Worm (Caenorhabditis elegans) whole organism, L1 larva: ENCODE data around the gene K02E10.7.
A peak's percentile ranks its signal among the peaks of the same experiment; 100 is the strongest.

Experiments
- C04F5.9 ChIP-seq: sonication (generic microtip); optimal IDR thresholded peaks from 2 replicates; lab custom pipeline; 2016; ENCODE audit warnings: missing genetic modification characterization, missing compliant biosample characterization
- C16A3.4 ChIP-seq: fragments of 150-350 bp; optimal IDR thresholded peaks from 2 replicates; lab custom pipeline; 2014; ENCODE audit warnings: missing biosample characterization, missing genetic modification characterization
- C34B4.2 ChIP-seq: sonication (generic microtip); optimal IDR thresholded peaks from 2 replicates; lab custom pipeline; 2017; ENCODE audit warnings: mild to moderate bottlenecking, missing genetic modification characterization, missing compliant biosample characterization
- aha-1 ChIP-seq: fragments of 150-350 bp; optimal IDR thresholded peaks from 2 replicates; lab custom pipeline; 2014; ENCODE audit warnings: missing biosample characterization, missing genetic modification characterization
- aly-2 ChIP-seq: fragments of 150-350 bp; optimal IDR thresholded peaks from 2 replicates; lab custom pipeline; 2014; ENCODE audit warnings: missing biosample characterization, missing genetic modification characterization
- ama-1 ChIP-seq: fragments of 150-350 bp; optimal IDR thresholded peaks from 2 replicates; lab custom pipeline; 2014
- blmp-1 ChIP-seq: fragments of 150-350 bp; optimal IDR thresholded peaks from 2 replicates; lab custom pipeline; 2014; ENCODE audit warnings: missing biosample characterization, missing genetic modification characterization
- ceh-63 ChIP-seq: fragments of 200-800 bp; sonication (Bioruptor generic); optimal IDR thresholded peaks from 2 replicates; lab custom pipeline; 2018; ENCODE audit warnings: mild to moderate bottlenecking, missing genetic modification characterization, missing compliant biosample characterization
- ceh-82 ChIP-seq, 3 experiments: fragments of 150-350 bp in 1 of 3; sonication (generic microtip) in 2 of 3; optimal IDR thresholded peaks; 2 replicates each; lab custom pipeline; 2014 to 2017; ENCODE audit warnings: missing biosample characterization in 3 of 3, missing genetic modification characterization in 3 of 3
- ceh-88 ChIP-seq: fragments of 200-800 bp; sonication (Bioruptor generic); IDR thresholded peaks from 2 replicates; pipeline ENCODE4 v1.3.6; 2022; ENCODE audit warnings: missing genetic modification characterization, missing compliant biosample characterization
- dpl-1 ChIP-seq, 3 experiments: fragments of 150-350 bp in 2 of 3; sonication (generic microtip) in 1 of 3; optimal IDR thresholded peaks; 2 replicates each; lab custom pipeline; 2014 to 2017; ENCODE audit warnings: missing biosample characterization in 3 of 3, missing genetic modification characterization in 3 of 3, missing genetic modification reagents in 3 of 3
- dsc-1 ChIP-seq: sonication (generic microtip); optimal IDR thresholded peaks from 2 replicates; lab custom pipeline; 2016; ENCODE audit warnings: mild to moderate bottlenecking, missing genetic modification characterization, missing compliant biosample characterization
- efl-1 ChIP-seq, 4 experiments: fragments of 150-350 bp; optimal IDR thresholded peaks in 3 of 4; peaks in 1 of 4; 1 replicate in 1 of 4; 2 replicates in 3 of 4; lab custom pipeline; 2014; ENCODE audit warnings: missing biosample characterization in 2 of 4, missing genetic modification characterization in 2 of 4, missing genetic modification reagents in 2 of 4
- egl-27 ChIP-seq, 2 experiments: fragments of 150-350 bp in 1 of 2; sonication (generic microtip); optimal IDR thresholded peaks; 3 replicates each; lab custom pipeline; 2017 to 2018; ENCODE audit warnings: missing biosample characterization in 2 of 2, missing genetic modification characterization in 2 of 2, missing genetic modification reagents in 2 of 2
- elt-2 ChIP-seq: sonication (generic microtip); optimal IDR thresholded peaks from 2 replicates; lab custom pipeline; 2016; ENCODE audit warnings: missing genetic modification characterization, mild to moderate bottlenecking, inconsistent platforms, missing compliant biosample characterization, missing genetic modification reagents
- elt-3 ChIP-seq, 6 experiments: fragments of 150-350 bp in 1 of 6; sonication (generic microtip); optimal IDR thresholded peaks; 2 replicates each; lab custom pipeline; 2017 to 2018; ENCODE audit warnings: missing biosample characterization in 6 of 6, missing genetic modification characterization in 6 of 6, inconsistent platforms in 1 of 6
- ets-5 ChIP-seq: fragments of 200-800 bp; sonication (Bioruptor generic); IDR thresholded peaks from 2 replicates; pipeline ENCODE4 v1.3.6; 2022; ENCODE audit warnings: missing genetic modification characterization, missing compliant biosample characterization
- fkh-10 ChIP-seq: sonication (generic microtip); optimal IDR thresholded peaks from 2 replicates; lab custom pipeline; 2017; ENCODE audit warnings: missing biosample characterization, missing genetic modification reagents, missing genetic modification characterization
- fos-1 ChIP-seq: fragments of 150-350 bp; optimal IDR thresholded peaks from 2 replicates; lab custom pipeline; 2014; ENCODE audit warnings: missing biosample characterization, missing genetic modification characterization
- grh-1 ChIP-seq: fragments of 200-800 bp; sonication (Bioruptor generic); IDR thresholded peaks from 2 replicates; pipeline ENCODE4 v1.3.6; 2022; ENCODE audit warnings: missing genetic modification reagents, missing genetic modification characterization, missing compliant biosample characterization
- hlh-17 ChIP-seq: fragments of 200-800 bp; sonication (Bioruptor generic); optimal IDR thresholded peaks from 2 replicates; lab custom pipeline; 2018; ENCODE audit warnings: missing genetic modification characterization, mild to moderate bottlenecking, missing compliant biosample characterization, moderate library complexity, borderline replicate concordance
- hpl-2 ChIP-seq: fragments of 150-350 bp; optimal IDR thresholded peaks from 2 replicates; lab custom pipeline; 2014; ENCODE audit warnings: missing biosample characterization, missing genetic modification reagents, missing genetic modification characterization
- irx-1 ChIP-seq: sonication (generic microtip); optimal IDR thresholded peaks from 2 replicates; lab custom pipeline; 2016; ENCODE audit warnings: missing genetic modification characterization, missing compliant biosample characterization
- isw-1 ChIP-seq: fragments of 200-800 bp; sonication (Bioruptor generic); IDR thresholded peaks from 2 replicates; pipeline ENCODE4 v1.3.6; 2022; ENCODE audit warnings: missing genetic modification characterization, missing compliant biosample characterization
- lin-14 ChIP-seq: fragments of 200-800 bp; sonication (Bioruptor generic); optimal IDR thresholded peaks from 2 replicates; lab custom pipeline; 2018; ENCODE audit warnings: mild to moderate bottlenecking, missing genetic modification characterization, moderate library complexity, missing compliant biosample characterization
- lin-35 ChIP-seq, 2 experiments: fragments of 150-350 bp; optimal IDR thresholded peaks; 2 replicates each; lab custom pipeline; 2014; ENCODE audit warnings: missing biosample characterization in 2 of 2, missing genetic modification characterization in 2 of 2, missing genetic modification reagents in 2 of 2
- lin-39 ChIP-seq: fragments of 150-350 bp; optimal IDR thresholded peaks from 2 replicates; lab custom pipeline; 2014; ENCODE audit warnings: missing biosample characterization, missing genetic modification reagents, missing genetic modification characterization
- mab-9 ChIP-seq: fragments of 200-800 bp; sonication (Bioruptor generic); IDR thresholded peaks from 2 replicates; pipeline ENCODE4 v1.3.6; 2022; ENCODE audit warnings: missing genetic modification reagents, missing genetic modification characterization, missing compliant biosample characterization
- mef-2 ChIP-seq: fragments of 150-350 bp; optimal IDR thresholded peaks from 2 replicates; lab custom pipeline; 2014; ENCODE audit warnings: missing biosample characterization, missing genetic modification characterization
- mep-1 ChIP-seq: fragments of 150-350 bp; optimal IDR thresholded peaks from 2 replicates; lab custom pipeline; 2014; ENCODE audit warnings: missing biosample characterization, missing genetic modification characterization
- nhr-12 ChIP-seq: sonication (generic microtip); optimal IDR thresholded peaks from 2 replicates; lab custom pipeline; 2017; ENCODE audit warnings: missing biosample characterization, missing genetic modification characterization
- nhr-19 ChIP-seq: fragments of 200-800 bp; sonication (Bioruptor generic); conservative IDR thresholded peaks from 2 replicates; pipeline ENCODE4 v1.3.6; 2022; ENCODE audit warnings: missing genetic modification characterization, missing compliant biosample characterization
- nhr-237 ChIP-seq: fragments of 150-350 bp; optimal IDR thresholded peaks from 2 replicates; lab custom pipeline; 2014; ENCODE audit warnings: missing biosample characterization, missing genetic modification characterization
- nhr-28 ChIP-seq: fragments of 150-350 bp; optimal IDR thresholded peaks from 2 replicates; lab custom pipeline; 2014; ENCODE audit warnings: missing biosample characterization, missing genetic modification characterization
- nhr-76 ChIP-seq: sonication (generic microtip); optimal IDR thresholded peaks from 2 replicates; lab custom pipeline; 2017; ENCODE audit warnings: missing biosample characterization, missing genetic modification characterization
- nhr-77 ChIP-seq: fragments of 150-350 bp; optimal IDR thresholded peaks from 2 replicates; lab custom pipeline; 2014; ENCODE audit warnings: missing biosample characterization, missing genetic modification characterization
- pag-3 ChIP-seq: sonication (generic microtip); optimal IDR thresholded peaks from 2 replicates; lab custom pipeline; 2017; ENCODE audit warnings: missing genetic modification characterization, mild to moderate bottlenecking, missing compliant biosample characterization, antibody characterized with exemption, borderline replicate concordance; ENCODE audit not compliant: insufficient read depth
- pqm-1 ChIP-seq: sonication (generic microtip); optimal IDR thresholded peaks from 3 replicates; lab custom pipeline; 2017; ENCODE audit warnings: missing biosample characterization, missing genetic modification characterization
- rnt-1 ChIP-seq: sonication (generic microtip); optimal IDR thresholded peaks from 2 replicates; lab custom pipeline; 2016; ENCODE audit warnings: mild to moderate bottlenecking, missing genetic modification characterization, moderate library complexity, missing compliant biosample characterization
- skn-1 ChIP-seq: fragments of 150-350 bp; optimal IDR thresholded peaks from 2 replicates; lab custom pipeline; 2014; ENCODE audit warnings: missing biosample characterization, missing genetic modification characterization
- snpc-4 ChIP-seq: fragments of 150-350 bp; optimal IDR thresholded peaks from 2 replicates; lab custom pipeline; 2014; ENCODE audit warnings: missing biosample characterization, missing genetic modification characterization
- snu-23 ChIP-seq: sonication (generic microtip); optimal IDR thresholded peaks from 2 replicates; lab custom pipeline; 2016; ENCODE audit warnings: missing genetic modification characterization, missing compliant biosample characterization
- sox-4 ChIP-seq: sonication (generic microtip); optimal IDR thresholded peaks from 2 replicates; lab custom pipeline; 2016; ENCODE audit warnings: missing genetic modification characterization, missing compliant biosample characterization
- sup-37 ChIP-seq: fragments of 200-800 bp; sonication (Bioruptor generic); optimal IDR thresholded peaks from 2 replicates; lab custom pipeline; 2018; ENCODE audit warnings: mild to moderate bottlenecking, missing genetic modification characterization, missing compliant biosample characterization
- swsn-7 ChIP-seq: sonication (generic microtip); optimal IDR thresholded peaks from 2 replicates; lab custom pipeline; 2016; ENCODE audit warnings: missing genetic modification characterization, missing compliant biosample characterization
- unc-86 ChIP-seq: sonication (generic microtip); optimal IDR thresholded peaks from 2 replicates; lab custom pipeline; 2016; ENCODE audit warnings: missing genetic modification characterization, missing compliant biosample characterization
- vab-15 ChIP-seq: sonication (generic microtip); optimal IDR thresholded peaks from 2 replicates; lab custom pipeline; 2017; ENCODE audit warnings: missing genotype, mild to moderate bottlenecking, missing genetic modification characterization, missing compliant biosample characterization
- xbp-1 ChIP-seq: sonication (generic microtip); optimal IDR thresholded peaks from 2 replicates; lab custom pipeline; 2016; ENCODE audit warnings: missing genetic modification characterization, missing compliant biosample characterization
- zag-1 ChIP-seq: fragments of 150-350 bp; optimal IDR thresholded peaks from 2 replicates; lab custom pipeline; 2014; ENCODE audit warnings: missing biosample characterization, missing genetic modification characterization
- zip-4 ChIP-seq: fragments of 200-800 bp; sonication (Bioruptor generic); optimal IDR thresholded peaks from 2 replicates; lab custom pipeline; 2018; ENCODE audit warnings: mild to moderate bottlenecking, missing genetic modification characterization, moderate library complexity, missing compliant biosample characterization
- ztf-11 ChIP-seq, 2 experiments: sonication (generic microtip); optimal IDR thresholded peaks; 2 replicates each; lab custom pipeline; 2016 to 2017; ENCODE audit warnings: missing genetic modification characterization in 2 of 2, missing biosample characterization in 1 of 2, missing compliant biosample characterization in 1 of 2
- ztf-4 ChIP-seq: fragments of 150-350 bp; optimal IDR thresholded peaks from 2 replicates; lab custom pipeline; 2014; ENCODE audit warnings: missing biosample characterization, missing genetic modification characterization

Gene K02E10.7

ce11 chrX:2550665-2551064, 42.3 kb upstream of the K02E10.7 start:
- TF ChIP-seq nhr-237 (no peak), ceh-88 (GFP tag; lab: Robert Waterston, UW) (no peak), C16A3.4 (no peak), egl-27 (tag; optimal IDR thresholded peaks at IDR 0.05; lab: Kevin White, UChicago) (no peak), grh-1 (no peak), swsn-7 (tag; lab: Kevin White, UChicago) (no peak), mep-1 (tag; lab: Kevin White, UChicago) (peak; percentile 2), ama-1 (lab: Kevin White, UChicago) (no peak), C04F5.9 (tag; lab: Kevin White, UChicago) (no peak), rnt-1 (tag; lab: Kevin White, UChicago) (no peak), elt-3 (tag; optimal IDR thresholded peaks at IDR 0.05; lab: Kevin White, UChicago) (no peak), lin-14 (GFP tag; lab: Kevin White, UChicago) (peak; percentile 66), nhr-76 (tag; lab: Kevin White, UChicago) (no peak), mef-2 (tag; lab: Kevin White, UChicago) (no peak), efl-1 (optimal IDR thresholded peaks at IDR 0.05; lab: Kevin White, UChicago) (no peak), efl-1 (GFP tag; optimal IDR thresholded peaks at IDR 0.05 in 1 of 2; lab: Kevin White, UChicago) (no peak), elt-2 (no peak), nhr-77 (tag; lab: Kevin White, UChicago) (no peak), ets-5 (GFP tag; lab: Robert Waterston, UW) (no peak), nhr-28 (tag; lab: Kevin White, UChicago) (no peak), lin-35 (GFP tag; optimal IDR thresholded peaks at IDR 0.05; lab: Kevin White, UChicago) (no peak), isw-1 (no peak), ceh-82 (tag; optimal IDR thresholded peaks at IDR 0.05; lab: Kevin White, UChicago) (no peak), irx-1 (tag; lab: Kevin White, UChicago) (no peak), fkh-10 (GFP tag; lab: Kevin White, UChicago) (no peak), skn-1 (tag; lab: Kevin White, UChicago) (peak; percentile 12), lin-39 (tag; lab: Kevin White, UChicago) (no peak), hlh-17 (GFP tag; lab: Kevin White, UChicago) (no peak), dsc-1 (tag; lab: Kevin White, UChicago) (peak; percentile 17), aha-1 (no peak), ztf-11 (tag; optimal IDR thresholded peaks at IDR 0.05; lab: Kevin White, UChicago) (no peak), mab-9 (GFP tag; lab: Robert Waterston, UW) (no peak), dpl-1 (GFP tag; optimal IDR thresholded peaks at IDR 0.05; lab: Kevin White, UChicago) (no peak)
- TF ChIP-seq, all 84 proteins: peak for 4

ce11 chrX:2549322-2549721, 41.0 kb upstream of the K02E10.7 start:
- peak; percentile 76 for TF ChIP-seq nhr-19 (GFP tag; lab: Robert Waterston, UW)
- no peak for TF ChIP-seq aly-2 (tag; lab: Kevin White, UChicago)
- peak; percentile 75 for TF ChIP-seq rnt-1 (tag; lab: Kevin White, UChicago)
- no peak for TF ChIP-seq egl-27 (tag; optimal IDR thresholded peaks at IDR 0.05; lab: Kevin White, UChicago)
- TF ChIP-seq zip-4 (GFP tag; lab: Kevin White, UChicago) = no peak
- no peak for TF ChIP-seq blmp-1 (tag; lab: Kevin White, UChicago)
- no peak for TF ChIP-seq ceh-63 (GFP tag; lab: Kevin White, UChicago)
- TF ChIP-seq snpc-4 (tag; lab: Kevin White, UChicago) = peak; percentile 48
- peak; percentile 52 for TF ChIP-seq pag-3 (tag; lab: Kevin White, UChicago)
- peak; percentile 29 for TF ChIP-seq mef-2 (tag; lab: Kevin White, UChicago)
- no peak for TF ChIP-seq vab-15 (tag; lab: Kevin White, UChicago)
- TF ChIP-seq sup-37 (GFP tag; lab: Kevin White, UChicago) = peak; percentile 32
- peak; percentile 38 for TF ChIP-seq unc-86 (tag; lab: Kevin White, UChicago)
- TF ChIP-seq snu-23 (GFP tag; lab: Kevin White, UChicago) = peak; percentile 84
- TF ChIP-seq hpl-2 = no peak
- TF ChIP-seq sox-4 (tag; lab: Kevin White, UChicago) = no peak
- TF ChIP-seq lin-39 (tag; lab: Kevin White, UChicago) = no peak
- no peak for TF ChIP-seq nhr-12 (tag; lab: Kevin White, UChicago)
- peak; percentile 43 for TF ChIP-seq fos-1 (tag; lab: Kevin White, UChicago)
- no peak for TF ChIP-seq nhr-28 (tag; lab: Kevin White, UChicago)
- TF ChIP-seq ztf-4 = no peak
- TF ChIP-seq C34B4.2 (tag; lab: Kevin White, UChicago) = no peak
- TF ChIP-seq zag-1 (tag; lab: Kevin White, UChicago) = no peak
- peak; percentile 27; the same call in 1 of the 2 replicates for TF ChIP-seq ceh-88 (GFP tag; lab: Robert Waterston, UW)
- peak; percentile 29 for TF ChIP-seq xbp-1 (tag; lab: Kevin White, UChicago)
- TF ChIP-seq pqm-1 = no peak
- TF ChIP-seq lin-35 (GFP tag; optimal IDR thresholded peaks at IDR 0.05; lab: Kevin White, UChicago) = peak; percentile 39 to 67
- TF ChIP-seq elt-2 = peak; percentile 12
